Fruit fly (Drosophila melanogaster): ENCODE measurements around the gene Hip1.
A peak's percentile ranks its signal among the peaks of the same experiment; 100 is the strongest.

Gene Hip1

DNA sequence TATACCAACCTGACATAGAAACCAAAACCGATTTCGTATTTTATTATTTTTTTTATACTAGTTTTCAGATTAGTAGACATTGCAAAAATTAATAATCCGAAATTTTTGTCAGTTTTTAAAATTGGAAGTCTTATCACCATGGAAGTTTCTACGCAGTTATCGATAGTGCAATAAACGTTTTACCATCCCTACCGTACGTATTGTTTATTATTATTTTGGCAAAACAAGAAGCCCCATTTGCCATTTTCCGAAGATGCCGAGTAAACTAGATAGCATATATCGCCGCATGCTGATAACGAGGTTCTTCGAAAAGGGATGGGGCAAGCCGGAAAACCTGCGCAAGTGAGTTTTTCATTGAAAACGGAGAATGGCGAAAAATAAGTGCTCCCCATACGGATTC, 31.8 kb downstream of the Hip1 start, which contains the start of gene CG32112:
Gene CG32112, plus strand, starts transcription at position 111 of the 400 bp plus-strand sequence.
- TF ChIP-seq Hr4 (GFP tag; optimal IDR thresholded peaks at IDR 0.05), result peak; percentile 1
- no peak for TF ChIP-seq CG6163 (GFP tag; IDR thresholded peaks at IDR 0.05)
- peak; percentile 44 for TF ChIP-seq esn (GFP tag; optimal IDR thresholded peaks at IDR 0.05)

DNA sequence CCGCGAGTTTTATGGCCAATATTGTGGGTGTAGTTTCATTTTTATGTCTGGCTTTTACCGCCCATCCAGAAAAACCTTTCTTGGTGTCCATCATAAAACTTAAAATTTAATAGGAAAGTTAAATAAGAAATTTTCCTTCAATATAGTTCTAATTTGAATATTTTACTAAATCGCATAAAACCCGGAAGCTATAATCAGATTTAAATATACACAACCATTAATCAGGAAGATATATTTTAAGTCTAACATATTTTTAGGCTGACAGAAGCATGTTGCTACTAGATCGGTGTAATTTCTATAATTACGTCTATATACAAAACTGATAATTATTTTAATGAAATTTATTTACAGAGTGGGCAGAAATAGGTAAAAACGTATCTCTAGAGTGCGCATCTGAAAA, 37.7 kb downstream of the Hip1 start:
- no peak for TF ChIP-seq dac (GFP tag; optimal IDR thresholded peaks at IDR 0.05)
- TF ChIP-seq CG6808 (GFP tag; optimal IDR thresholded peaks at IDR 0.05), result no peak
- TF ChIP-seq CG3919 (GFP tag; optimal IDR thresholded peaks at IDR 0.05), result no peak

DNA sequence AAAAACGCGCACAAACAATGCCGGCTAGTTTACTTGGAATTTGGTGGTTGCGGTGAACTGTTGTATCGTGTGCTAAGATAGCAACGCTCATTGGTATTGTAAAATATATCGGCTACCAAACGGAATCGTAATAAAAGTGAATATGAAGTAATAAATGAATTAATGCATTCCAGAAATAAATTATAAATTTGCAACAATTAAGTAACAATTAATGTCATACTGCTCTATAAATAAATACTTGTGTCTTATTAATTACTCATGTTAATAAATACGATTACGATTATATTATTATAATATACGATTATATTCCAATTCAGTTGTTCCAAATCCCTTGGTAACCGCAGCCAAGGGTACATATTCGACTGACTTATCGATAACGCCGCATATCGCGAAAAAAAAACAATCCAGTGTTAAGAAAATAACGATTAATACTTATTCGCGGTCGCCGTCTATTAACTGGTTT, 38.8 kb downstream of the Hip1 start, which contains the start of the genes SmD1 and Ptp69D:
Gene SmD1, minus strand, starts transcription at position 62 of the 463 bp plus-strand sequence.
Gene Ptp69D, plus strand, starts transcription at position 396 of the 463 bp plus-strand sequence.
- TF ChIP-seq CG6792 (GFP tag; optimal IDR thresholded peaks at IDR 0.05) (no peak), Smox (GFP tag; optimal IDR thresholded peaks at IDR 0.05) (no peak), Blimp-1 (GFP tag; optimal IDR thresholded peaks at IDR 0.05) (no peak), acj6 (GFP tag; optimal IDR thresholded peaks at IDR 0.05) (peak; percentile 24), CG3032 (tag; optimal IDR thresholded peaks at IDR 0.05) (peak; percentile 33), Hr4 (GFP tag; optimal IDR thresholded peaks at IDR 0.05) (peak; percentile 13), salr (GFP tag; optimal IDR thresholded peaks at IDR 0.05) (no peak), CG10631 (GFP tag; optimal IDR thresholded peaks at IDR 0.05) (peak; percentile 63), CG15336 (GFP tag; IDR thresholded peaks at IDR 0.05) (no peak), lz (GFP tag; optimal IDR thresholded peaks at IDR 0.05) (no peak), dac (GFP tag; optimal IDR thresholded peaks at IDR 0.05) (no peak), esn (GFP tag; optimal IDR thresholded peaks at IDR 0.05) (no peak), cyc (GFP tag; optimal IDR thresholded peaks at IDR 0.05) (no peak), Lpt (GFP tag; optimal IDR thresholded peaks at IDR 0.05) (no peak)

dm6 chr3L:12732742-12733141, 40.6 kb downstream of the Hip1 start:
- TF ChIP-seq CG1621 (tag; optimal IDR thresholded peaks at IDR 0.05), result no peak
- TF ChIP-seq svp (GFP tag), result no peak
- no peak for TF ChIP-seq Ets21C (GFP tag; optimal IDR thresholded peaks at IDR 0.05)
- TF ChIP-seq esn (GFP tag; optimal IDR thresholded peaks at IDR 0.05), result no peak
- TF ChIP-seq CG3032 (tag; optimal IDR thresholded peaks at IDR 0.05), result no peak
- TF ChIP-seq spab (GFP tag; optimal IDR thresholded peaks at IDR 0.05), result no peak
- TF ChIP-seq OdsH (GFP tag; optimal IDR thresholded peaks at IDR 0.05), result no peak
- TF ChIP-seq Blimp-1 (GFP tag; optimal IDR thresholded peaks at IDR 0.05), result no peak
- TF ChIP-seq Hr39 (GFP tag; optimal IDR thresholded peaks at IDR 0.05), result no peak
- TF ChIP-seq acj6 (GFP tag; optimal IDR thresholded peaks at IDR 0.05), result no peak
- TF ChIP-seq CG8319 (GFP tag; optimal IDR thresholded peaks at IDR 0.05), result no peak
- no peak for TF ChIP-seq Hr38 (GFP tag; optimal IDR thresholded peaks at IDR 0.05)
- no peak for TF ChIP-seq Eip93F (GFP tag; optimal IDR thresholded peaks at IDR 0.05)
- no peak for TF ChIP-seq CG8119 (GFP tag; IDR thresholded peaks at IDR 0.05)
- TF ChIP-seq CG16779 (tag; optimal IDR thresholded peaks at IDR 0.05), result no peak
- no peak for TF ChIP-seq CG10669 (GFP tag; optimal IDR thresholded peaks at IDR 0.05)
- no peak for TF ChIP-seq vri (GFP tag; optimal IDR thresholded peaks at IDR 0.05)

- TF ChIP-seq CG6854 (GFP tag; optimal IDR thresholded peaks at IDR 0.05) (no peak), CG34406 (GFP tag; optimal IDR thresholded peaks at IDR 0.05) (no peak), CG3919 (GFP tag; optimal IDR thresholded peaks at IDR 0.05) (no peak), Hr4 (GFP tag; optimal IDR thresholded peaks at IDR 0.05) (no peak), dac (GFP tag; optimal IDR thresholded peaks at IDR 0.05) (no peak), esn (GFP tag; optimal IDR thresholded peaks at IDR 0.05) (no peak), CG4318 (GFP tag; optimal IDR thresholded peaks at IDR 0.05) (no peak), CG8632 (GFP tag; optimal IDR thresholded peaks at IDR 0.05) (no peak), CG1621 (tag; optimal IDR thresholded peaks at IDR 0.05) (no peak)
These were observed 43.8 kb downstream of the Hip1 start for dm6 chr3L:12729601-12730000.

All from whole organism, prepupa.